Worm (Caenorhabditis elegans): ENCODE measurements around the gene ZK593.3.

Gene ZK593.3

ce11 chrIV:10896512-10896911 lies 19.0 kb upstream of the ZK593.3 start, which contains the start of gene srlf-13:
Gene srlf-13 (minus strand): TSS chrIV:10896612.
- no peak for TF ChIP-seq daf-12 (tag; optimal IDR thresholded peaks at IDR 0.05)
- TF ChIP-seq nhr-76 (tag; optimal IDR thresholded peaks at IDR 0.05) = no peak
- TF ChIP-seq snpc-4 (tag; optimal IDR thresholded peaks at IDR 0.05) = no peak
- TF ChIP-seq nhr-43 (tag; optimal IDR thresholded peaks at IDR 0.05; ENCODE audit: poor library complexity, severe bottlenecking) = no peak
- no peak for TF ChIP-seq nhr-67 (tag; optimal IDR thresholded peaks at IDR 0.05)
- no peak for TF ChIP-seq tbx-2 (tag; optimal IDR thresholded peaks at IDR 0.05)
- TF ChIP-seq egl-27 (tag; optimal IDR thresholded peaks at IDR 0.05) = no peak
- TF ChIP-seq mdl-1 (tag; optimal IDR thresholded peaks at IDR 0.05) = no peak
- TF ChIP-seq elt-1 (tag; optimal IDR thresholded peaks at IDR 0.05) = no peak
- TF ChIP-seq skn-1 (tag; optimal IDR thresholded peaks at IDR 0.05) = no peak
- TF ChIP-seq ama-1 (optimal IDR thresholded peaks at IDR 0.05) = no peak
- TF ChIP-seq ceh-82 (tag; optimal IDR thresholded peaks at IDR 0.05) = no peak
- TF ChIP-seq nhr-23 (tag; optimal IDR thresholded peaks at IDR 0.05) = no peak
- TF ChIP-seq fkh-10 (GFP tag; optimal IDR thresholded peaks at IDR 0.05) = no peak

- TF ChIP-seq nhr-28 (tag; optimal IDR thresholded peaks at IDR 0.05) (no peak), unc-39 (tag; optimal IDR thresholded peaks at IDR 0.05) (no peak), fkh-2 (tag; optimal IDR thresholded peaks at IDR 0.05) (no peak), pha-4 (tag; optimal IDR thresholded peaks at IDR 0.05) (no peak), egl-5 (tag; optimal IDR thresholded peaks at IDR 0.05) (no peak), elt-3 (tag; optimal IDR thresholded peaks at IDR 0.05) (no peak), ceh-82 (tag; optimal IDR thresholded peaks at IDR 0.05) (no peak), daf-12 (tag; optimal IDR thresholded peaks at IDR 0.05) (no peak), aly-2 (tag; optimal IDR thresholded peaks at IDR 0.05) (no peak), snpc-4 (tag; optimal IDR thresholded peaks at IDR 0.05) (no peak), nhr-25 (tag; optimal IDR thresholded peaks at IDR 0.05) (no peak), nhr-12 (tag; optimal IDR thresholded peaks at IDR 0.05) (no peak), eor-1 (tag; optimal IDR thresholded peaks at IDR 0.05) (no peak), nhr-76 (tag; optimal IDR thresholded peaks at IDR 0.05) (no peak)
Measured at ce11 chrIV:10898160-10898559, 17.3 kb upstream of the ZK593.3 start.

- TF ChIP-seq tbx-2 (tag; optimal IDR thresholded peaks at IDR 0.05) = no peak
- no peak for TF ChIP-seq nhr-77 (tag; optimal IDR thresholded peaks at IDR 0.05)
- TF ChIP-seq nhr-23 (tag; optimal IDR thresholded peaks at IDR 0.05) = no peak
- no peak for TF ChIP-seq eor-1 (tag; optimal IDR thresholded peaks at IDR 0.05)
- no peak for TF ChIP-seq nhr-28 (tag; optimal IDR thresholded peaks at IDR 0.05)
- TF ChIP-seq ztf-11 (tag; optimal IDR thresholded peaks at IDR 0.05) = no peak
- no peak for TF ChIP-seq egl-27 (tag; optimal IDR thresholded peaks at IDR 0.05)
- no peak for TF ChIP-seq lsy-12 (tag; optimal IDR thresholded peaks at IDR 0.05)
- TF ChIP-seq snpc-4 (tag; optimal IDR thresholded peaks at IDR 0.05) = no peak
- TF ChIP-seq ztf-4 (tag; optimal IDR thresholded peaks at IDR 0.05) = no peak
- no peak for TF ChIP-seq sea-2 (GFP tag; optimal IDR thresholded peaks at IDR 0.05)
- TF ChIP-seq ZK546.5 (tag; optimal IDR thresholded peaks at IDR 0.05) = no peak
- TF ChIP-seq mml-1 (tag; optimal IDR thresholded peaks at IDR 0.05) = no peak
- no peak for TF ChIP-seq zag-1 (tag; optimal IDR thresholded peaks at IDR 0.05)
- TF ChIP-seq nhr-67 (tag; optimal IDR thresholded peaks at IDR 0.05) = no peak
Measured at ce11 chrIV:10899091-10899490, 16.4 kb upstream of the ZK593.3 start, which contains the start of the genes F13E9.9 and F13E9.19. Gene F13E9.9 (minus strand): TSS chrIV:10899191. Gene F13E9.19 (plus strand): TSS chrIV:10899406.

ce11 chrIV:10900083-10900482 lies 15.4 kb upstream of the ZK593.3 start, which contains the start of gene srlf-30:
Gene srlf-30 (plus strand): TSS chrIV:10900383.
- TF ChIP-seq aly-2 (tag; optimal IDR thresholded peaks at IDR 0.05) = no peak
- TF ChIP-seq nhr-25 (tag; optimal IDR thresholded peaks at IDR 0.05) = no peak
- no peak for TF ChIP-seq ama-1 (optimal IDR thresholded peaks at IDR 0.05)
- TF ChIP-seq daf-12 (tag; optimal IDR thresholded peaks at IDR 0.05) = no peak
- no peak for TF ChIP-seq eor-1 (tag; optimal IDR thresholded peaks at IDR 0.05)
- TF ChIP-seq jun-1 (tag; optimal IDR thresholded peaks at IDR 0.05) = no peak
- no peak for TF ChIP-seq pqm-1 (tag; optimal IDR thresholded peaks at IDR 0.05)
- TF ChIP-seq egl-5 (tag; optimal IDR thresholded peaks at IDR 0.05) = no peak
- TF ChIP-seq lin-39 (tag; optimal IDR thresholded peaks at IDR 0.05) = no peak
- TF ChIP-seq zag-1 (tag; optimal IDR thresholded peaks at IDR 0.05) = no peak
- no peak for TF ChIP-seq ceh-16 (tag; optimal IDR thresholded peaks at IDR 0.05)
- TF ChIP-seq unc-39 (tag; optimal IDR thresholded peaks at IDR 0.05) = no peak
- TF ChIP-seq nhr-67 (tag; optimal IDR thresholded peaks at IDR 0.05) = no peak
- TF ChIP-seq pha-4 (tag; optimal IDR thresholded peaks at IDR 0.05) = no peak
- no peak for TF ChIP-seq ztf-11 (tag; optimal IDR thresholded peaks at IDR 0.05)
